Worm (Caenorhabditis elegans) whole organism, young adult: Measurements from ENCODE around the gene gmap-1.

Experiments
- pha-4 ChIP-seq: fragments of 150-350 bp; sonication (generic microtip); optimal IDR thresholded peaks from 2 replicates; lab custom pipeline; 2014; ENCODE audit warnings: missing biosample characterization, missing genetic modification reagents, missing genetic modification characterization
- unc-62 ChIP-seq: fragments of 150-350 bp; optimal IDR thresholded peaks from 2 replicates; lab custom pipeline; 2014; ENCODE audit warnings: missing biosample characterization, missing genetic modification reagents, missing genetic modification characterization

ce11 chrX:12915693-12916092 lies 19.1 kb downstream of the gmap-1 start:
- TF ChIP-seq unc-62 (GFP tag; lab: Kevin White, UChicago): no peak
- no peak for TF ChIP-seq pha-4 (tag; lab: Kevin White, UChicago)
